Fruit fly (Drosophila melanogaster) whole organism, embryonic: ENCODE results near the gene Ero1L.
A peak's percentile ranks its signal among the peaks of the same experiment; 100 is the strongest.

Experiments used
- ATbp ChIP-seq: fragments of 200-800 bp; sonication (Bioruptor generic); optimal IDR thresholded peaks from 2 replicates; lab custom pipeline; 2017; ENCODE audit warnings: missing biosample characterization, mild to moderate bottlenecking, missing genetic modification characterization, missing genetic modification reagents
- CG10267 ChIP-seq: fragments of 200-800 bp; sonication (Bioruptor generic); optimal IDR thresholded peaks from 2 replicates; lab custom pipeline; 2018; ENCODE audit warnings: missing biosample characterization, mild to moderate bottlenecking, missing genetic modification characterization, moderate library complexity
- CG10321 ChIP-seq: fragments of 200-800 bp; sonication (Bioruptor generic); IDR thresholded peaks from 2 replicates; pipeline ENCODE4 v1.3.6; 2022; ENCODE audit warnings: missing biosample characterization, missing genetic modification characterization
- CG10543 ChIP-seq: fragments of 200-800 bp; sonication (Bioruptor generic); optimal IDR thresholded peaks from 3 replicates; lab custom pipeline; 2017; ENCODE audit warnings: missing biosample characterization, mild to moderate bottlenecking, missing genetic modification characterization, moderate library complexity
- CG10959 ChIP-seq: fragments of 200-800 bp; sonication (Bioruptor generic); IDR thresholded peaks from 2 replicates; pipeline ENCODE4 v1.3.6; 2022; ENCODE audit warnings: missing biosample characterization, missing genetic modification characterization
- CG11560 ChIP-seq: fragments of 200-800 bp; sonication (Bioruptor generic); IDR thresholded peaks from 3 replicates; pipeline ENCODE4 v1.3.6; 2022; ENCODE audit warnings: missing biosample characterization, missing genetic modification characterization
- CG11695 ChIP-seq: fragments of 200-800 bp; sonication (Bioruptor generic); IDR thresholded peaks from 3 replicates; pipeline ENCODE4 v1.3.6; 2022; ENCODE audit warnings: missing biosample characterization, missing genetic modification characterization
- CG12391 ChIP-seq: fragments of 200-800 bp; sonication (Bioruptor generic); optimal IDR thresholded peaks from 3 replicates; lab custom pipeline; 2018; ENCODE audit warnings: missing biosample characterization, mild to moderate bottlenecking, missing genetic modification characterization, moderate library complexity
- CG14965 ChIP-seq: fragments of 200-800 bp; sonication (Bioruptor generic); optimal IDR thresholded peaks from 2 replicates; lab custom pipeline; 2016; ENCODE audit warnings: missing biosample characterization, missing genetic modification characterization, borderline replicate concordance
- CG1602 ChIP-seq: fragments of 200-800 bp; sonication (Bioruptor generic); optimal IDR thresholded peaks from 3 replicates; lab custom pipeline; 2016; ENCODE audit warnings: missing biosample characterization, missing genetic modification characterization
- CG17912 ChIP-seq: fragments of 200-800 bp; sonication (Bioruptor generic); optimal IDR thresholded peaks from 2 replicates; lab custom pipeline; 2018; ENCODE audit warnings: missing biosample characterization, mild to moderate bottlenecking, missing genetic modification characterization
- CG18262 ChIP-seq: fragments of 200-800 bp; optimal IDR thresholded peaks from 3 replicates; lab custom pipeline; 2019; ENCODE audit warnings: missing biosample characterization, mild to moderate bottlenecking, missing genetic modification characterization, moderate library complexity
- CG2116 ChIP-seq: fragments of 200-800 bp; sonication (Bioruptor generic); optimal IDR thresholded peaks from 3 replicates; lab custom pipeline; 2018; ENCODE audit warnings: missing biosample characterization, mild to moderate bottlenecking, missing genetic modification characterization
- CG31224 ChIP-seq: fragments of 200-800 bp; sonication (Bioruptor generic); IDR thresholded peaks from 2 replicates; pipeline ENCODE4 v1.3.6; 2022; ENCODE audit warnings: missing biosample characterization, missing genetic modification characterization
- CG3847 ChIP-seq: fragments of 200-800 bp; sonication (Bioruptor generic); IDR thresholded peaks from 2 replicates; pipeline ENCODE4 v1.3.6; 2022; ENCODE audit warnings: missing biosample characterization, missing genetic modification characterization
- CG42726 ChIP-seq: fragments of 200-800 bp; sonication (Bioruptor generic); IDR thresholded peaks from 2 replicates; pipeline ENCODE4 v1.3.6; 2022; ENCODE audit warnings: missing biosample characterization, missing genetic modification characterization; ENCODE audit not compliant: partially characterized antibody
- CG4617 ChIP-seq: fragments of 200-800 bp; sonication (Bioruptor generic); optimal IDR thresholded peaks from 3 replicates; lab custom pipeline; 2016; ENCODE audit warnings: missing biosample characterization, missing genetic modification characterization, borderline replicate concordance
- CG4820 ChIP-seq: fragments of 200-800 bp; sonication (Bioruptor generic); optimal IDR thresholded peaks from 3 replicates; lab custom pipeline; 2016; ENCODE audit warnings: missing biosample characterization, missing genetic modification characterization
- CG9609 ChIP-seq: fragments of 200-800 bp; sonication (Bioruptor generic); optimal IDR thresholded peaks from 3 replicates; lab custom pipeline; 2016; ENCODE audit warnings: missing biosample characterization, missing genetic modification characterization
- CG9932 ChIP-seq: fragments of 200-800 bp; sonication (Bioruptor generic); IDR thresholded peaks from 2 replicates; pipeline ENCODE4 v1.3.6; 2022; ENCODE audit warnings: missing biosample characterization, missing genetic modification characterization
- CHES-1-like ChIP-seq: fragments of 200-800 bp; sonication (Bioruptor generic); optimal IDR thresholded peaks from 2 replicates; lab custom pipeline; 2016; ENCODE audit warnings: missing biosample characterization, missing genetic modification characterization
- D ChIP-seq, 2 experiments: fragments of 200-800 bp in 1 of 2; fragments of >200 bp in 1 of 2; sonication (Bioruptor generic) in 1 of 2; optimal IDR thresholded peaks; 2 replicates in 1 of 2; 3 replicates in 1 of 2; lab custom pipeline; 2017; ENCODE audit warnings: mild to moderate bottlenecking in 1 of 2, missing biosample characterization in 1 of 2, missing genetic modification characterization in 1 of 2, missing genetic modification reagents in 1 of 2
- Dad ChIP-seq: fragments of 200-800 bp; sonication (Bioruptor generic); optimal IDR thresholded peaks from 3 replicates; lab custom pipeline; 2016; ENCODE audit warnings: missing biosample characterization, missing genetic modification characterization
- Dek ChIP-seq: fragments of 200-800 bp; sonication (Bioruptor generic); optimal IDR thresholded peaks from 3 replicates; lab custom pipeline; 2019; ENCODE audit warnings: missing biosample characterization, mild to moderate bottlenecking, missing genetic modification characterization, moderate library complexity
- Dref ChIP-seq: fragments of 200-800 bp; sonication (Bioruptor generic); IDR thresholded peaks from 2 replicates; pipeline ENCODE4 v1.3.6; 2022; ENCODE audit warnings: missing biosample characterization, missing genetic modification characterization
- Fer2 ChIP-seq: fragments of 200-800 bp; sonication (Bioruptor generic); optimal IDR thresholded peaks from 2 replicates; lab custom pipeline; 2018; ENCODE audit warnings: missing biosample characterization, mild to moderate bottlenecking, missing genetic modification characterization, moderate library complexity
- GATAe ChIP-seq: fragments of 200-800 bp; sonication (Bioruptor generic); conservative IDR thresholded peaks from 2 replicates; pipeline ENCODE4 v1.3.6; 2022; ENCODE audit warnings: missing biosample characterization, missing genetic modification characterization
- HLH54F ChIP-seq: fragments of 200-800 bp; sonication (Bioruptor generic); optimal IDR thresholded peaks from 3 replicates; lab custom pipeline; 2016; ENCODE audit warnings: missing biosample characterization, missing genetic modification characterization
- HmgD ChIP-seq: fragments of 200-800 bp; sonication (Bioruptor generic); optimal IDR thresholded peaks from 3 replicates; lab custom pipeline; 2016; ENCODE audit warnings: missing biosample characterization, missing genetic modification characterization
- Meics ChIP-seq: fragments of 200-800 bp; sonication (Bioruptor generic); optimal IDR thresholded peaks from 2 replicates; lab custom pipeline; 2017; ENCODE audit warnings: missing biosample characterization, mild to moderate bottlenecking, missing genetic modification characterization
- Mrtf ChIP-seq: fragments of 200-800 bp; sonication (Bioruptor generic); IDR thresholded peaks from 3 replicates; pipeline ENCODE4 v1.3.6; 2022; ENCODE audit warnings: missing biosample characterization, missing genetic modification characterization
- Myb ChIP-seq: fragments of 200-800 bp; sonication (Bioruptor generic); optimal IDR thresholded peaks from 2 replicates; lab custom pipeline; 2016; ENCODE audit warnings: missing biosample characterization, missing genetic modification characterization
- NK7.1 ChIP-seq: fragments of 200-800 bp; sonication (Bioruptor generic); optimal IDR thresholded peaks from 3 replicates; lab custom pipeline; 2016; ENCODE audit warnings: missing biosample characterization, missing genetic modification characterization
- Opbp ChIP-seq: fragments of 200-800 bp; sonication (Bioruptor generic); IDR thresholded peaks from 3 replicates; pipeline ENCODE4 v1.3.6; 2022; ENCODE audit warnings: missing biosample characterization, missing genetic modification characterization; ENCODE audit not compliant: partially characterized antibody
- crc ChIP-seq: fragments of 200-800 bp; sonication (Bioruptor generic); optimal IDR thresholded peaks from 2 replicates; lab custom pipeline; 2016; ENCODE audit warnings: missing biosample characterization, missing genetic modification characterization
- fd96Cb ChIP-seq: fragments of 200-800 bp; sonication (Bioruptor generic); optimal IDR thresholded peaks from 2 replicates; lab custom pipeline; 2018; ENCODE audit warnings: missing biosample characterization, mild to moderate bottlenecking, missing genetic modification characterization, moderate library complexity
- gem ChIP-seq: fragments of 200-800 bp; sonication (Bioruptor generic); optimal IDR thresholded peaks from 2 replicates; lab custom pipeline; 2019; ENCODE audit warnings: missing biosample characterization, mild to moderate bottlenecking, missing genetic modification characterization, moderate library complexity
- hkb ChIP-seq, 2 experiments: fragments of 200-800 bp in 1 of 2; fragments of >200 bp in 1 of 2; sonication (Bioruptor generic) in 1 of 2; IDR thresholded peaks in 1 of 2; optimal IDR thresholded peaks in 1 of 2; 2 replicates each; pipeline versions ENCODE4 v1.3.6 to Lab custom; 2017 to 2022; ENCODE audit warnings: missing biosample characterization in 1 of 2, missing genetic modification characterization in 1 of 2
- klu ChIP-seq: fragments of 200-800 bp; sonication (Bioruptor generic); IDR thresholded peaks from 2 replicates; pipeline ENCODE4 v1.3.6; 2022; ENCODE audit warnings: missing biosample characterization, missing genetic modification characterization
- lilli ChIP-seq: fragments of 200-800 bp; sonication (Bioruptor generic); optimal IDR thresholded peaks from 3 replicates; lab custom pipeline; 2016; ENCODE audit warnings: missing biosample characterization, missing genetic modification characterization
- odd ChIP-seq: fragments of 200-800 bp; sonication (Bioruptor generic); optimal IDR thresholded peaks from 2 replicates; lab custom pipeline; 2017; ENCODE audit warnings: missing biosample characterization, mild to moderate bottlenecking, missing genetic modification characterization
- sd ChIP-seq: fragments of 200-800 bp; sonication (Bioruptor generic); optimal IDR thresholded peaks from 3 replicates; lab custom pipeline; 2018; ENCODE audit warnings: missing biosample characterization, mild to moderate bottlenecking, missing genetic modification characterization, moderate library complexity
- seq ChIP-seq: fragments of 200-800 bp; sonication (Bioruptor generic); IDR thresholded peaks from 2 replicates; pipeline ENCODE4 v1.3.6; 2022; ENCODE audit warnings: missing biosample characterization, missing genetic modification characterization
- so ChIP-seq: fragments of 200-800 bp; sonication (Bioruptor generic); IDR thresholded peaks from 3 replicates; pipeline ENCODE4 v1.3.6; 2022; ENCODE audit warnings: missing biosample characterization, missing genetic modification characterization
- sqz ChIP-seq: fragments of 200-800 bp; sonication (Bioruptor generic); optimal IDR thresholded peaks from 3 replicates; lab custom pipeline; 2018; ENCODE audit warnings: missing biosample characterization, mild to moderate bottlenecking, missing genetic modification characterization
- sr ChIP-seq: fragments of 200-800 bp; sonication (Bioruptor generic); IDR thresholded peaks from 3 replicates; pipeline ENCODE4 v1.3.6; 2022; ENCODE audit warnings: missing biosample characterization, missing genetic modification characterization
- sug ChIP-seq: fragments of 200-800 bp; optimal IDR thresholded peaks from 2 replicates; lab custom pipeline; 2019; ENCODE audit warnings: missing biosample characterization, mild to moderate bottlenecking, missing genetic modification characterization, moderate library complexity
- unpg ChIP-seq: fragments of 200-800 bp; sonication (Bioruptor generic); optimal IDR thresholded peaks from 3 replicates; lab custom pipeline; 2018; ENCODE audit warnings: missing biosample characterization, mild to moderate bottlenecking, missing genetic modification characterization, moderate library complexity

Ero1L gene

DNA sequence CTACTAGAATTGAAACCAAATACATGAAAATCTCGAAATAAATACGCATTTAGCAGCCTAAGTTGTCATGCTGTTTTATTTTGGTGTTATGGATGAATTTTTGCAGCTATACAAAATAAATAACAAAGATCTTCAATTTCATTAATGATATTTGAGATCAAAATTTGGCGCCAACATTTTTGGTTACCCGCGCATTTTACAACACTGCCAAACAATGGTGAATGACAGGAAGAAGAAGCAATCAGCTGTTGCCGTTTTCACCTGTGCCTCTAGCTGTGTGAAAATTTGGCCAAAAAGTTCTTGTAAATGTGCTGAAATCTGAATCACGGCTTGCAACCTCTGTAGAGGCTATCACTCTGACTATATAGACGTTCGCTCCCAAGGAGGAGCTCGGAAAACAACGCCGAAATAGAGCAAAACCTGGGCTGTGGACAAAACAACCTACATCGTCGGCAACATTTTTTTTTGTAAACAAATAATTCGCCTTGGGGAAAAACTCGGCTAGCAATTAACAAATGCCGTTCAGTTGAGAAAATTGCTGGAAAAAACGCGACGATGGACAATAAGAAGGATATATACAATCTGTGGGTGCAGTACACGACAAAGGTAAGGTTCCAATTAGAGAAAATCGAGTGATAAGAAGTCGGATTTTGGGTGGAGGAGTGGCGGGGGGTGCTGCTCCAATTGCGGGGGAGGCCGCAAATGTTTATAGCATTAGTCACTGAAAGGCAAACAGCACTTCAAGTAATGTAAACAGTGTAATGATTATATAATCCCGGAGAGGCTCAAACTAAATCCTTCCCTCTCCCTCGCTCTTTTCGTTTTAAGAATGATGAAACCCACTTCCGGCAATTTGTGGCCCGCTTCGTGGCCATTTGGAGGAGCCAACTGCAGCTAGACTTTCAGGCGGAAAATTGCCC lies 23.8 kb downstream of the Ero1L start, which contains the start of gene CG43367 (continued):
- no peak for TF ChIP-seq ATbp (GFP tag; lab: Kevin White, UChicago)
- no peak for TF ChIP-seq CG9609 (GFP tag; lab: Kevin White, UChicago)
- TF ChIP-seq CG12391: no peak
- no peak for TF ChIP-seq lilli (GFP tag; lab: Kevin White, UChicago)
- no peak for TF ChIP-seq sqz (GFP tag; lab: Kevin White, UChicago)
- no peak for TF ChIP-seq CG10959 (GFP tag; lab: Robert Waterston, UW)
- 0 out of 2 replicates have a peak, but pooled peaks have one; percentile 21 for TF ChIP-seq klu (GFP tag; lab: Robert Waterston, UW)
- no peak for TF ChIP-seq D (optimal IDR thresholded peaks at IDR 0.05; lab: Kevin White, UChicago)
- no peak for TF ChIP-seq D (GFP tag; optimal IDR thresholded peaks at IDR 0.05; lab: Kevin White, UChicago)
- peak; percentile 96 for TF ChIP-seq CG10267
- TF ChIP-seq CHES-1-like (GFP tag; lab: Kevin White, UChicago): peak; percentile 11
- TF ChIP-seq Opbp (GFP tag; lab: Robert Waterston, UW): peak; percentile 50; the same call in 1 of the 3 replicates
- TF ChIP-seq fd96Cb (tag; lab: Kevin White, UChicago): no peak
- TF ChIP-seq HLH54F: peak; percentile 18
- TF ChIP-seq Dek: no peak
- no peak for TF ChIP-seq Fer2
- no peak for TF ChIP-seq CG1602 (GFP tag; lab: Kevin White, UChicago)
- TF ChIP-seq CG3847 (GFP tag; lab: Robert Waterston, UW): peak; percentile 56
- no peak for TF ChIP-seq CG11695
- TF ChIP-seq CG31224 (GFP tag; lab: Robert Waterston, UW): no peak
- no peak for TF ChIP-seq unpg
- TF ChIP-seq sr (GFP tag; lab: Robert Waterston, UW): peak; percentile 77
- TF ChIP-seq CG4617: peak; percentile 29
- no peak for TF ChIP-seq CG18262 (tag; lab: Kevin White, UChicago)
- no peak for TF ChIP-seq sug (tag; lab: Kevin White, UChicago)
- TF ChIP-seq Dad (GFP tag; lab: Kevin White, UChicago): no peak
- no peak for TF ChIP-seq CG2116 (GFP tag; lab: Kevin White, UChicago)
- no peak for TF ChIP-seq crc (GFP tag; lab: Kevin White, UChicago)
- no peak for TF ChIP-seq NK7.1 (GFP tag; lab: Kevin White, UChicago)
- TF ChIP-seq CG10321 (GFP tag; lab: Robert Waterston, UW): no peak
- no peak for TF ChIP-seq Dref (GFP tag; lab: Robert Waterston, UW)
- peak; percentile 22 for TF ChIP-seq CG17912 (GFP tag; lab: Kevin White, UChicago)
- 0 out of 3 replicates have a peak, but pooled peaks have one; percentile 33 for TF ChIP-seq so
- no peak for TF ChIP-seq Meics (GFP tag; lab: Kevin White, UChicago)
- no peak for TF ChIP-seq CG4820 (GFP tag; lab: Kevin White, UChicago)
- TF ChIP-seq CG42726 (GFP tag; lab: Robert Waterston, UW): 0 out of 2 replicates have a peak, but pooled peaks have one; percentile 29
- peak; percentile 25 for TF ChIP-seq HmgD (GFP tag; lab: Kevin White, UChicago)
- peak; percentile 38 for TF ChIP-seq CG9932 (GFP tag; lab: Robert Waterston, UW)
- no peak for TF ChIP-seq CG11560 (tag; lab: Robert Waterston, UW)
- TF ChIP-seq CG14965 (GFP tag; lab: Kevin White, UChicago): no peak
- no peak for TF ChIP-seq GATAe (GFP tag; lab: Robert Waterston, UW)
- TF ChIP-seq seq: no peak
- TF ChIP-seq sd (tag; lab: Kevin White, UChicago): peak; percentile 97
- no peak for TF ChIP-seq Mrtf
- TF ChIP-seq CG10543 (GFP tag; lab: Kevin White, UChicago): no peak
- TF ChIP-seq odd (GFP tag; lab: Kevin White, UChicago): no peak
- TF ChIP-seq Myb (GFP tag; lab: Kevin White, UChicago): peak; percentile 45
- TF ChIP-seq gem (tag; lab: Kevin White, UChicago): no peak
- no peak for TF ChIP-seq hkb (optimal IDR thresholded peaks at IDR 0.05; lab: Kevin White, UChicago)
- TF ChIP-seq hkb (GFP tag; IDR thresholded peaks at IDR 0.05; lab: Robert Waterston, UW): peak; percentile 26; the same call in 1 of the 2 replicates
